Worm (Caenorhabditis elegans): ENCODE data around the gene nhr-35.

DNA sequence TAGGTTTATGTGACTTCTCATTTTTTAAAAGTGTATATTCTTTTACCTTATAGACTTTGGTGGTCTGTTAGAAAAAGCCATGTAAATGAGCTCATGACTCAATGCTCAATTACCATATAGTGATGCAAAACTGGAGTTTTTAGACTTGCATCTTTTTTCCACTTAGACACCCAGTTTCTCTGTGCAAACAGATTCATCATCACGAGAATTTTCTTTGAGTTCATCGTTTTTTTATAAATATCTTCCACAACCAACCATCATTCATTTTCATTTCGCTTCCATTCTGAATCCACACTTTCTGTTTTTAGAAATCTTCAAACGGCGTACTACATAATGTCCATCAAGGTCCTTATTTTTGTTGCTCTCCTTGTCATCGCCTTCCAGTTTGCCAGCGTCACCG lies 12.1 kb downstream of the nhr-35 start, which contains the start of gene C07A12.2:
- TF ChIP-seq ama-1 (optimal IDR thresholded peaks at IDR 0.05) (no peak), hmg-4 (GFP tag; optimal IDR thresholded peaks at IDR 0.05) (no peak), tra-4 (tag; optimal IDR thresholded peaks at IDR 0.05) (no peak), ets-7 (tag; optimal IDR thresholded peaks at IDR 0.05) (no peak), tbx-11 (GFP tag; IDR thresholded peaks at IDR 0.05) (no peak)

All from whole organism, early embryonic.